Fruit fly (Drosophila melanogaster) whole organism, wandering third instar larva: ENCODE results near the gene CG7829.
A peak's percentile ranks its signal among the peaks of the same experiment; 100 is the strongest.

Experiments used
- Abd-B ChIP-seq: fragments of >200 bp; optimal IDR thresholded peaks from 2 replicates; lab custom pipeline; 2017; ENCODE audit warnings: missing biosample characterization, missing genetic modification characterization
- CG32264 ChIP-seq: fragments of 200-800 bp; sonication (Bioruptor generic); optimal IDR thresholded peaks from 2 replicates; lab custom pipeline; 2016; ENCODE audit warnings: missing biosample characterization, missing genetic modification characterization
- CrebA ChIP-seq: fragments of 200-800 bp; sonication (Bioruptor generic); optimal IDR thresholded peaks from 2 replicates; lab custom pipeline; 2016; ENCODE audit warnings: missing biosample characterization, mild to moderate bottlenecking, missing genetic modification characterization, borderline replicate concordance
- Dfd ChIP-seq: fragments of >200 bp; optimal IDR thresholded peaks from 2 replicates; lab custom pipeline; 2017; ENCODE audit warnings: missing biosample characterization, missing genetic modification characterization
- Dif ChIP-seq: fragments of 200-275, 200-300 bp; sonication (Bioruptor generic); optimal IDR thresholded peaks from 2 replicates; lab custom pipeline; 2018; ENCODE audit warnings: missing biosample characterization, missing genetic modification characterization; ENCODE audit not compliant: partially characterized antibody
- GATAd ChIP-seq: sonication (Bioruptor generic); optimal IDR thresholded peaks from 2 replicates; lab custom pipeline; 2016; ENCODE audit warnings: missing biosample characterization, missing genetic modification characterization
- HLH106 ChIP-seq: fragments of 200-800 bp; optimal IDR thresholded peaks from 3 replicates; lab custom pipeline; 2019; ENCODE audit warnings: missing biosample characterization, mild to moderate bottlenecking, missing genetic modification characterization, moderate library complexity
- Hnf4 ChIP-seq: fragments of 200-800 bp; sonication (Bioruptor generic); optimal IDR thresholded peaks from 2 replicates; lab custom pipeline; 2016; ENCODE audit warnings: missing biosample characterization, mild to moderate bottlenecking, missing genetic modification characterization
- Hr78 ChIP-seq: fragments of >200 bp; optimal IDR thresholded peaks from 2 replicates; lab custom pipeline; 2017; ENCODE audit warnings: missing biosample characterization, missing genetic modification characterization
- Hr83 ChIP-seq: fragments of 200-300 bp; sonication (Bioruptor generic); optimal IDR thresholded peaks from 2 replicates; lab custom pipeline; 2016; ENCODE audit warnings: missing biosample characterization, mild to moderate bottlenecking, missing genetic modification characterization, moderate library complexity; ENCODE audit not compliant: poor library complexity, severe bottlenecking
- Mio ChIP-seq: sonication (Bioruptor generic); optimal IDR thresholded peaks from 2 replicates; lab custom pipeline; 2016; ENCODE audit warnings: missing biosample characterization, missing genetic modification characterization
- Myc ChIP-seq: fragments of >200 bp; optimal IDR thresholded peaks from 2 replicates; lab custom pipeline; 2017
- N ChIP-seq: fragments of >200 bp; optimal IDR thresholded peaks from 2 replicates; lab custom pipeline; 2018; ENCODE audit warnings: missing biosample characterization, missing external identifiers, missing genetic modification characterization
- OdsH ChIP-seq: fragments of 200-800 bp; sonication (Bioruptor generic); optimal IDR thresholded peaks from 2 replicates; lab custom pipeline; 2016; ENCODE audit warnings: missing biosample characterization, mild to moderate bottlenecking, missing genetic modification characterization
- Rel ChIP-seq, 2 experiments: fragments of 200-800 bp; sonication (Bioruptor generic) in 1 of 2; optimal IDR thresholded peaks; 2 replicates in 1 of 2; 3 replicates in 1 of 2; lab custom pipeline; 2016 to 2019; ENCODE audit warnings: mild to moderate bottlenecking in 2 of 2, missing biosample characterization in 2 of 2, missing genetic modification characterization in 2 of 2, moderate library complexity in 1 of 2
- Sp1 ChIP-seq: fragments of 200-800 bp; sonication (Bioruptor generic); optimal IDR thresholded peaks from 3 replicates; lab custom pipeline; 2019; ENCODE audit warnings: missing biosample characterization, mild to moderate bottlenecking, missing genetic modification characterization, moderate library complexity
- Vsx2 ChIP-seq: fragments of 200-300, 225-300 bp; sonication (Bioruptor generic); optimal IDR thresholded peaks from 2 replicates; lab custom pipeline; 2018; ENCODE audit warnings: missing biosample characterization, missing genetic modification characterization; ENCODE audit not compliant: partially characterized antibody
- br ChIP-seq: fragments of 200-800 bp; sonication (Bioruptor generic); optimal IDR thresholded peaks from 2 replicates; lab custom pipeline; 2016; ENCODE audit warnings: missing biosample characterization, missing genetic modification characterization
- dl ChIP-seq, 2 experiments: fragments of 175-275, 200-275 bp in 1 of 2; fragments of 200-275 bp in 1 of 2; sonication (Bioruptor generic); optimal IDR thresholded peaks; lab custom pipeline; 2018; ENCODE audit warnings: mild to moderate bottlenecking in 2 of 2, missing biosample characterization in 2 of 2, missing genetic modification characterization in 2 of 2, moderate library complexity in 2 of 2; ENCODE audit not compliant: partially characterized antibody in 2 of 2, insufficient read depth in 1 of 2
- dmrt93B ChIP-seq: fragments of 200-800 bp; sonication (Bioruptor generic); optimal IDR thresholded peaks from 2 replicates; lab custom pipeline; 2018; ENCODE audit warnings: missing biosample characterization, mild to moderate bottlenecking, missing genetic modification characterization
- dsf ChIP-seq: sonication (Bioruptor generic); optimal IDR thresholded peaks from 2 replicates; lab custom pipeline; 2016; ENCODE audit warnings: missing biosample characterization, missing genetic modification characterization, borderline replicate concordance
- foxo ChIP-seq, 2 experiments: fragments of 200-800 bp; sonication (Bioruptor generic); optimal IDR thresholded peaks; 2 replicates in 1 of 2; 3 replicates in 1 of 2; lab custom pipeline; 2016 to 2017; ENCODE audit warnings: missing biosample characterization in 2 of 2, missing genetic modification characterization in 2 of 2
- fru ChIP-seq: fragments of 200-800 bp; sonication (Bioruptor generic); optimal IDR thresholded peaks from 3 replicates; lab custom pipeline; 2016; ENCODE audit warnings: missing biosample characterization, mild to moderate bottlenecking, missing genetic modification characterization
- h ChIP-seq: fragments of 200-800 bp; sonication (Bioruptor generic); optimal IDR thresholded peaks from 3 replicates; lab custom pipeline; 2016; ENCODE audit warnings: missing biosample characterization, mild to moderate bottlenecking, missing genetic modification characterization
- jim ChIP-seq: fragments of 175-275, 200-325 bp; sonication (Bioruptor generic); optimal IDR thresholded peaks from 2 replicates; lab custom pipeline; 2016; ENCODE audit warnings: missing biosample characterization, mild to moderate bottlenecking, missing genetic modification characterization
- lola ChIP-seq: fragments of >200 bp; optimal IDR thresholded peaks from 2 replicates; lab custom pipeline; 2017; ENCODE audit warnings: missing biosample characterization, missing genetic modification characterization
- pan ChIP-seq: fragments of >200 bp; optimal IDR thresholded peaks from 2 replicates; lab custom pipeline; 2017
- psq ChIP-seq: fragments of 200-800 bp; sonication (Bioruptor generic); optimal IDR thresholded peaks from 3 replicates; lab custom pipeline; 2017; ENCODE audit warnings: missing biosample characterization, mild to moderate bottlenecking, missing genetic modification characterization, moderate library complexity
- rgr ChIP-seq: fragments of 200-800 bp; sonication (Bioruptor generic); optimal IDR thresholded peaks from 3 replicates; lab custom pipeline; 2016; ENCODE audit warnings: missing biosample characterization, mild to moderate bottlenecking, missing genetic modification characterization
- sage ChIP-seq: fragments of 200-800 bp; sonication (Bioruptor generic); optimal IDR thresholded peaks from 2 replicates; lab custom pipeline; 2016; ENCODE audit warnings: missing biosample characterization, mild to moderate bottlenecking, missing genetic modification characterization
- sv ChIP-seq: fragments of 200-800 bp; sonication (Bioruptor generic); optimal IDR thresholded peaks from 3 replicates; lab custom pipeline; 2016; ENCODE audit warnings: missing biosample characterization, missing genetic modification characterization
- tai ChIP-seq: sonication (Bioruptor generic); optimal IDR thresholded peaks from 2 replicates; lab custom pipeline; 2016; ENCODE audit warnings: missing biosample characterization, missing genetic modification characterization
- usp ChIP-seq: fragments of >200 bp; optimal IDR thresholded peaks from 2 replicates; lab custom pipeline; 2017; ENCODE audit warnings: missing biosample characterization, missing genetic modification characterization
- woc ChIP-seq: sonication (Bioruptor generic); optimal IDR thresholded peaks from 2 replicates; lab custom pipeline; 2016; ENCODE audit warnings: missing biosample characterization, mild to moderate bottlenecking, missing genetic modification characterization

The CG7829 gene

dm6 chr3R:29790183-29790582 lies 27.4 kb downstream of the CG7829 start:
- TF ChIP-seq N (GFP tag; lab: Kevin White, UChicago) (no peak), br (GFP tag; lab: Kevin White, UChicago) (no peak), Dif (GFP tag; lab: Kevin White, UChicago) (no peak), sv (GFP tag; lab: Kevin White, UChicago) (no peak), jim (GFP tag; lab: Kevin White, UChicago) (no peak), psq (GFP tag; lab: Kevin White, UChicago) (no peak), Mio (GFP tag; lab: Kevin White, UChicago) (no peak), Hnf4 (no peak)
- TF ChIP-seq, all 38 proteins: peak for 0

- TF ChIP-seq lola (GFP tag; lab: Kevin White, UChicago) (no peak), woc (no peak), br (GFP tag; lab: Kevin White, UChicago) (peak; percentile 54), Abd-B (GFP tag; lab: Kevin White, UChicago) (no peak), N (GFP tag; lab: Kevin White, UChicago) (no peak), CrebA (GFP tag; lab: Kevin White, UChicago) (no peak), HLH106 (tag; lab: Kevin White, UChicago) (no peak), usp (GFP tag; lab: Kevin White, UChicago) (no peak), Dif (GFP tag; lab: Kevin White, UChicago) (no peak), dsf (GFP tag; lab: Kevin White, UChicago) (no peak), Vsx2 (GFP tag; lab: Kevin White, UChicago) (no peak), jim (GFP tag; lab: Kevin White, UChicago) (no peak), sv (GFP tag; lab: Kevin White, UChicago) (no peak), dl (GFP tag; optimal IDR thresholded peaks at IDR 0.05; lab: Kevin White, UChicago; ENCODE audit: insufficient read depth in 1 of 2, partially characterized antibody in 2 of 2) (no peak), foxo (GFP tag; optimal IDR thresholded peaks at IDR 0.05; lab: Kevin White, UChicago) (peak in 1 of 2 experiments; percentile 44), Mio (GFP tag; lab: Kevin White, UChicago) (no peak), Hr78 (no peak), Hr83 (peak; percentile 50), CG32264 (GFP tag; lab: Kevin White, UChicago) (peak; percentile 1), Myc (no peak), psq (GFP tag; lab: Kevin White, UChicago) (peak; percentile 36), h (GFP tag; lab: Kevin White, UChicago) (peak; percentile 16), OdsH (GFP tag; lab: Kevin White, UChicago) (peak; percentile 23), Dfd (GFP tag; lab: Kevin White, UChicago) (no peak), Rel (GFP tag; optimal IDR thresholded peaks at IDR 0.05; lab: Kevin White, UChicago) (no peak), Rel (tag; optimal IDR thresholded peaks at IDR 0.05; lab: Kevin White, UChicago) (peak; percentile 26), pan (lab: Kevin White, UChicago) (no peak), fru (GFP tag; lab: Kevin White, UChicago) (peak; percentile 21), sage (GFP tag; lab: Kevin White, UChicago) (peak; percentile 14), GATAd (GFP tag; lab: Kevin White, UChicago) (no peak), rgr (GFP tag; lab: Kevin White, UChicago) (peak; percentile 38), Sp1 (GFP tag; lab: Kevin White, UChicago) (no peak), tai (GFP tag; lab: Kevin White, UChicago) (no peak), Hnf4 (peak; percentile 9), dmrt93B (GFP tag; lab: Kevin White, UChicago) (peak; percentile 3)
These were observed 29.5 kb downstream of the CG7829 start for dm6 chr3R:29787891-29788549.
